Worm (Caenorhabditis elegans) whole organism, L3 larva: ENCODE data around the gene E02H1.5.

Source experiments
- ama-1 ChIP-seq: fragments of 150-350 bp; optimal IDR thresholded peaks from 2 replicates; lab custom pipeline; 2018
- ceh-82 ChIP-seq: fragments of 150-350 bp; optimal IDR thresholded peaks from 2 replicates; lab custom pipeline; 2014; ENCODE audit warnings: missing biosample characterization, missing genetic modification characterization
- elt-3 ChIP-seq, 3 experiments: fragments of 150-350 bp in 1 of 3; sonication (generic microtip) in 2 of 3; optimal IDR thresholded peaks; 2 replicates in 2 of 3; 4 replicates in 1 of 3; lab custom pipeline; 2014 to 2017; ENCODE audit warnings: missing biosample characterization in 3 of 3, missing genetic modification characterization in 3 of 3
- mdl-1 ChIP-seq: fragments of 150-350 bp; optimal IDR thresholded peaks from 2 replicates; lab custom pipeline; 2014; ENCODE audit warnings: missing biosample characterization, missing genetic modification characterization
- nhr-11 ChIP-seq: fragments of 150-350 bp; optimal IDR thresholded peaks from 2 replicates; lab custom pipeline; 2014; ENCODE audit warnings: missing biosample characterization, missing genetic modification characterization
- nhr-12 ChIP-seq: fragments of 150-350 bp; optimal IDR thresholded peaks from 2 replicates; lab custom pipeline; 2014; ENCODE audit warnings: missing biosample characterization, missing genetic modification characterization
- nhr-25 ChIP-seq: sonication (generic microtip); optimal IDR thresholded peaks from 2 replicates; lab custom pipeline; 2017; ENCODE audit warnings: missing biosample characterization, missing genetic modification characterization
- pha-4 ChIP-seq: fragments of 150-350 bp; optimal IDR thresholded peaks from 2 replicates; lab custom pipeline; 2014; ENCODE audit warnings: missing biosample characterization, missing genetic modification reagents, missing genetic modification characterization
- pqm-1 ChIP-seq: fragments of 150-350 bp; optimal IDR thresholded peaks from 2 replicates; lab custom pipeline; 2017; ENCODE audit warnings: missing biosample characterization, missing genetic modification characterization, inconsistent platforms
- ztf-11 ChIP-seq: fragments of 150-350 bp; optimal IDR thresholded peaks from 2 replicates; lab custom pipeline; 2014; ENCODE audit warnings: missing biosample characterization, missing genetic modification characterization

- TF ChIP-seq pha-4 (tag; lab: Kevin White, UChicago) (no peak), ztf-11 (no peak), nhr-12 (tag; lab: Kevin White, UChicago) (no peak), nhr-11 (tag; lab: Kevin White, UChicago) (no peak), mdl-1 (no peak), ama-1 (lab: Kevin White, UChicago) (no peak), elt-3 (tag; optimal IDR thresholded peaks at IDR 0.05; lab: Kevin White, UChicago) (no peak), pqm-1 (tag; lab: Kevin White, UChicago) (no peak), ceh-82 (no peak), nhr-25 (tag; lab: Kevin White, UChicago) (no peak)
These were observed 1.4 kb downstream of the E02H1.5 start, which contains the start of gene E02H1.6 for ce11 chrII:9596401-9596800.
